Fruit fly (Drosophila melanogaster): ENCODE results near the gene CG5114.

DNA sequence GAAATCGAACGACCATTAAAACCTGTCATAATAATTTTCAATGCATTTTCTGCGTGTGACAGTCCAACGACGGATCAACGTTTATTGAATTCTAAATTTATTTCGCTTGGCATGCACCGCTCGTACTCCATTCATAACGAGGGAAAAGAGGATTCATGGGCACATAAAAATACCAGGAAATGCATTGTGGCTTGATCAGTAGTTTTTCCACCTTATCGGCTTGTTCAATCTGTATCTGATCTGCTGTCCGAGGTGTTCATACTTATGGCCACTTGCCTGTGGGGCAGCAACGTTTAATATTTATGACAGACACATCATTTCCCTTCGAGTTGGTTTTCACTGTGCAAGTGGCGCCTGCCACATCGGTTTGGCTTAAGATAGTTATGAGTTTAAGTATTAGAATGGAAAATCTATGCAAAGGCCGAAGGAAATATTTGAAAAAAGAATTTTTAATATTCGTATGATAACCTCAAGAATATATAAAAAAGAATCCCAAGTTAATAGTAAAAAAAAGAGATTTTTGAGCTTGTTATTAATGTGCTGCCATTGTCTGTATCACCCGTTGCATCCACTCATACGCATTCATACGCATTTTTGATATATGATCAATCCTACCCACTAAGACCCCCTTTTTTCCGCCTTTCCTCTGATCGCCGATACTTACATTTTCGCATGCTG is 24.8 kb downstream of the CG5114 start:
- no peak for TF ChIP-seq Sin3A (optimal IDR thresholded peaks at IDR 0.05)
- no peak for TF ChIP-seq h (optimal IDR thresholded peaks at IDR 0.05)
- no peak for TF ChIP-seq insv (optimal IDR thresholded peaks at IDR 0.05)
- TF ChIP-seq psq (optimal IDR thresholded peaks at IDR 0.05) = no peak
